Fruit fly (Drosophila melanogaster): Measurements from ENCODE around the gene CG14089.
A peak's percentile ranks its signal among the peaks of the same experiment; 100 is the strongest.

The CG14089 gene

dm6 chr3L:19264141-19264487 lies 16.5 kb downstream of the CG14089 start, which contains the start of gene Max (continued):
- peak; percentile 28 for TF ChIP-seq nerfin-1 (tag; optimal IDR thresholded peaks at IDR 0.05)
- peak; percentile 36 for TF ChIP-seq CG12071 (GFP tag; optimal IDR thresholded peaks at IDR 0.05)
- peak; percentile 85 for TF ChIP-seq CG12659 (GFP tag; optimal IDR thresholded peaks at IDR 0.05)
- TF ChIP-seq eve (GFP tag; optimal IDR thresholded peaks at IDR 0.05) = no peak
- TF ChIP-seq CG6254 (GFP tag; optimal IDR thresholded peaks at IDR 0.05) = no peak
- no peak for TF ChIP-seq jing (GFP tag; optimal IDR thresholded peaks at IDR 0.05)
- no peak for TF ChIP-seq Hmx (GFP tag; optimal IDR thresholded peaks at IDR 0.05)
- TF ChIP-seq CG12236 (GFP tag; optimal IDR thresholded peaks at IDR 0.05) = no peak
- TF ChIP-seq CG15514 (GFP tag; optimal IDR thresholded peaks at IDR 0.05) = peak; percentile 83
- no peak for TF ChIP-seq CG4282 (GFP tag; optimal IDR thresholded peaks at IDR 0.05)
- peak in 1 of 2 experiments; percentile 63 for TF ChIP-seq dpn (GFP tag; optimal IDR thresholded peaks at IDR 0.05)
- TF ChIP-seq CG32767 (GFP tag; IDR thresholded peaks at IDR 0.05) = peak; percentile 76
- TF ChIP-seq CG17612 (GFP tag; IDR thresholded peaks at IDR 0.05) = no peak
- TF ChIP-seq GATAe (GFP tag; conservative IDR thresholded peaks at IDR 0.05) = no peak
- peak; percentile 55; the same call in 1 of the 2 replicates for TF ChIP-seq E2f2 (GFP tag; IDR thresholded peaks at IDR 0.05)
- TF ChIP-seq CG17361 (GFP tag; IDR thresholded peaks at IDR 0.05) = peak; percentile 59
- no peak for TF ChIP-seq Kr (GFP tag; optimal IDR thresholded peaks at IDR 0.05)
- no peak for TF ChIP-seq D (optimal IDR thresholded peaks at IDR 0.05)
- TF ChIP-seq D (GFP tag; optimal IDR thresholded peaks at IDR 0.05) = no peak
- TF ChIP-seq vvl (GFP tag; IDR thresholded peaks at IDR 0.05) = peak; percentile 90
- peak; percentile 8 for TF ChIP-seq cato (GFP tag; optimal IDR thresholded peaks at IDR 0.05; ENCODE audit: borderline replicate concordance)
- TF ChIP-seq mld (GFP tag; IDR thresholded peaks at IDR 0.05; ENCODE audit: partially characterized antibody) = no peak
- TF ChIP-seq CG12155 (GFP tag; optimal IDR thresholded peaks at IDR 0.05) = peak; percentile 64
- TF ChIP-seq TFAM (GFP tag; optimal IDR thresholded peaks at IDR 0.05) = no peak
- TF ChIP-seq CG30431 (GFP tag; optimal IDR thresholded peaks at IDR 0.05) = peak; percentile 42
- TF ChIP-seq esg (GFP tag; conservative IDR thresholded peaks at IDR 0.05) = peak; percentile 45
- TF ChIP-seq CG2712 (tag; optimal IDR thresholded peaks at IDR 0.05) = peak; percentile 84
- TF ChIP-seq ci (GFP tag; IDR thresholded peaks at IDR 0.05) = peak; percentile 87
- TF ChIP-seq onecut (GFP tag; IDR thresholded peaks at IDR 0.05) = peak; percentile 46
- TF ChIP-seq PHDP (tag; optimal IDR thresholded peaks at IDR 0.05) = peak; percentile 83
- peak; percentile 79 for TF ChIP-seq ara (GFP tag; IDR thresholded peaks at IDR 0.05)
- TF ChIP-seq tio (GFP tag; optimal IDR thresholded peaks at IDR 0.05) = no peak
- no peak for TF ChIP-seq CG3726 (GFP tag; IDR thresholded peaks at IDR 0.05)
- peak; percentile 60 for TF ChIP-seq Ada2b (GFP tag; IDR thresholded peaks at IDR 0.05)
- no peak for TF ChIP-seq ssp (GFP tag; IDR thresholded peaks at IDR 0.05)
- no peak for TF ChIP-seq CG2129 (GFP tag; IDR thresholded peaks at IDR 0.05; ENCODE audit: partially characterized antibody)
- peak; percentile 50 for TF ChIP-seq CG2116 (GFP tag; optimal IDR thresholded peaks at IDR 0.05)
- peak; percentile 59; the same call in 1 of the 2 replicates for TF ChIP-seq ranshi (GFP tag; IDR thresholded peaks at IDR 0.05)
- no peak for TF ChIP-seq hb (GFP tag; IDR thresholded peaks at IDR 0.05; ENCODE audit: partially characterized antibody)
- TF ChIP-seq Ets65A (GFP tag) = peak; percentile 41
- peak; percentile 54; the same call in 1 of the 2 replicates for TF ChIP-seq peb (GFP tag; IDR thresholded peaks at IDR 0.05)
- no peak for TF ChIP-seq ac (GFP tag; optimal IDR thresholded peaks at IDR 0.05)
- TF ChIP-seq CG11093 (GFP tag; IDR thresholded peaks at IDR 0.05) = 0 out of 3 replicates have a peak, but pooled peaks have one; percentile 32
- 0 out of 3 replicates have a peak, but pooled peaks have one; percentile 16 for TF ChIP-seq C15 (GFP tag; IDR thresholded peaks at IDR 0.05)
- peak; percentile 63 for TF ChIP-seq CG12104 (GFP tag; optimal IDR thresholded peaks at IDR 0.05)
- peak; percentile 53 for TF ChIP-seq Nf-YB (GFP tag; optimal IDR thresholded peaks at IDR 0.05)
- TF ChIP-seq bab2 (GFP tag; optimal IDR thresholded peaks at IDR 0.05) = peak; percentile 35
- no peak for TF ChIP-seq cad (GFP tag; optimal IDR thresholded peaks at IDR 0.05)
- no peak for TF ChIP-seq gsb (GFP tag; IDR thresholded peaks at IDR 0.05)
- TF ChIP-seq CG16779 (GFP tag; IDR thresholded peaks at IDR 0.05) = no peak
- TF ChIP-seq scrt (GFP tag; optimal IDR thresholded peaks at IDR 0.05) = peak; percentile 58
- no peak for TF ChIP-seq hth (optimal IDR thresholded peaks at IDR 0.05)
- peak; percentile 72 for TF ChIP-seq CG7839 (tag; optimal IDR thresholded peaks at IDR 0.05)
